Worm (Caenorhabditis elegans) whole organism, young adult: ENCODE measurements around the gene acr-17.
A peak's percentile ranks its signal among the peaks of the same experiment; 100 is the strongest.

ENCODE experiments used
- F49E8.2 ChIP-seq: sonication (generic microtip); optimal IDR thresholded peaks from 3 replicates; lab custom pipeline; 2017; ENCODE audit warnings: missing genetic modification characterization, mild to moderate bottlenecking, missing compliant biosample characterization, antibody characterized with exemption, moderate library complexity; ENCODE audit not compliant: insufficient read depth
- F55B11.4 ChIP-seq: sonication (generic microtip); optimal IDR thresholded peaks from 2 replicates; lab custom pipeline; 2016; ENCODE audit warnings: missing compliant biosample characterization, missing genetic modification characterization, borderline replicate concordance; ENCODE audit not compliant: insufficient read depth
- F57A8.1 ChIP-seq: fragments of 200-800 bp; sonication (Bioruptor generic); optimal IDR thresholded peaks from 2 replicates; lab custom pipeline; 2018; ENCODE audit warnings: mild to moderate bottlenecking, missing genetic modification characterization, moderate library complexity, missing compliant biosample characterization
- Y53G8AR.9 ChIP-seq: fragments of 200-800 bp; sonication (Bioruptor generic); conservative IDR thresholded peaks from 2 replicates; pipeline ENCODE4 v1.3.6; 2022; ENCODE audit warnings: missing genetic modification reagents, missing genetic modification characterization, missing compliant biosample characterization
- Y56A3A.18 ChIP-seq: fragments of 200-800 bp; sonication (Bioruptor generic); IDR thresholded peaks from 2 replicates; pipeline ENCODE4 v1.3.6; 2022; ENCODE audit warnings: missing genetic modification reagents, missing genetic modification characterization, missing compliant biosample characterization
- Y67H2A.10 ChIP-seq: fragments of 200-800 bp; sonication (Bioruptor generic); conservative IDR thresholded peaks from 2 replicates; pipeline ENCODE4 v1.3.6; 2022; ENCODE audit warnings: missing genetic modification reagents, missing genetic modification characterization, missing compliant biosample characterization
- aptf-3 ChIP-seq: fragments of 200-800 bp; sonication (Bioruptor generic); IDR thresholded peaks from 2 replicates; pipeline ENCODE4 v1.3.6; 2022; ENCODE audit warnings: missing genetic modification characterization, missing compliant biosample characterization
- bed-2 ChIP-seq: fragments of 200-800 bp; sonication (Bioruptor generic); IDR thresholded peaks from 2 replicates; pipeline ENCODE4 v1.3.6; 2022; ENCODE audit warnings: missing genetic modification reagents, missing genetic modification characterization, missing compliant biosample characterization
- fkh-3 ChIP-seq: sonication (generic microtip); optimal IDR thresholded peaks from 2 replicates; lab custom pipeline; 2016; ENCODE audit warnings: mild to moderate bottlenecking, missing genetic modification characterization, missing compliant biosample characterization
- hrde-1 ChIP-seq: sonication (generic microtip); optimal IDR thresholded peaks from 2 replicates; lab custom pipeline; 2016; ENCODE audit warnings: missing genetic modification characterization, mild to moderate bottlenecking, missing compliant biosample characterization, moderate library complexity, missing genotype, missing genetic modification reagents, borderline replicate concordance
- madf-3 ChIP-seq: fragments of 200-800 bp; sonication (Bioruptor generic); IDR thresholded peaks from 2 replicates; pipeline ENCODE4 v1.3.6; 2022; ENCODE audit warnings: missing genetic modification reagents, missing genetic modification characterization, missing compliant biosample characterization
- nfya-1 ChIP-seq: sonication (generic microtip); optimal IDR thresholded peaks from 2 replicates; lab custom pipeline; 2017; ENCODE audit warnings: antibody characterized with exemption, missing compliant biosample characterization, missing genetic modification characterization, borderline replicate concordance; ENCODE audit not compliant: insufficient read depth
- rec-8 ChIP-seq, 2 experiments: sonication (generic microtip); optimal IDR thresholded peaks; 2 replicates each; lab custom pipeline; 2016; ENCODE audit warnings: mild to moderate bottlenecking in 2 of 2, missing genetic modification characterization in 2 of 2, missing genetic modification reagents in 2 of 2, missing genotype in 2 of 2, missing biosample characterization in 1 of 2, missing compliant biosample characterization in 1 of 2, moderate library complexity in 1 of 2

The acr-17 gene

ce11 chrV:2664525-2665053, 56.1 kb downstream of the acr-17 start, which contains the start of gene ndx-2 (continued):
- TF ChIP-seq Y67H2A.10 (no peak), rec-8 (tag; optimal IDR thresholded peaks at IDR 0.05; lab: Kevin White, UChicago) (peak in 1 of 2 experiments; percentile 69), nfya-1 (tag; lab: Kevin White, UChicago) (no peak), fkh-3 (no peak), madf-3 (GFP tag; lab: Robert Waterston, UW) (peak; percentile 33; the same call in 1 of the 2 replicates), aptf-3 (GFP tag; lab: Robert Waterston, UW) (peak; percentile 67; the same call in 1 of the 2 replicates), Y56A3A.18 (GFP tag; lab: Robert Waterston, UW) (0 out of 2 replicates have a peak, but pooled peaks have one; percentile 49), F49E8.2 (tag; lab: Kevin White, UChicago) (peak; percentile 48), hrde-1 (tag; lab: Kevin White, UChicago) (peak; percentile 3), Y53G8AR.9 (GFP tag; lab: Robert Waterston, UW) (peak; percentile 61), bed-2 (GFP tag; lab: Robert Waterston, UW) (no peak), F57A8.1 (GFP tag; lab: Kevin White, UChicago) (peak; percentile 89), F55B11.4 (tag; lab: Kevin White, UChicago) (no peak)
